Fruit fly (Drosophila melanogaster) whole organism, embryonic: ENCODE measurements around the gene Pop4.
A peak's percentile ranks its signal among the peaks of the same experiment; 100 is the strongest.

Experiments
- Atf3 ChIP-seq: fragments of 200-800 bp; sonication (Bioruptor generic); optimal IDR thresholded peaks from 3 replicates; lab custom pipeline; 2016; ENCODE audit warnings: missing biosample characterization, missing genetic modification characterization
- CG10321 ChIP-seq: fragments of 200-800 bp; sonication (Bioruptor generic); IDR thresholded peaks from 2 replicates; pipeline ENCODE4 v1.3.6; 2022; ENCODE audit warnings: missing biosample characterization, missing genetic modification characterization
- CG10462 ChIP-seq: fragments of 200-800 bp; sonication (Bioruptor generic); optimal IDR thresholded peaks from 2 replicates; lab custom pipeline; 2016; ENCODE audit warnings: missing biosample characterization, missing genetic modification characterization
- CG10959 ChIP-seq: fragments of 200-800 bp; sonication (Bioruptor generic); IDR thresholded peaks from 2 replicates; pipeline ENCODE4 v1.3.6; 2022; ENCODE audit warnings: missing biosample characterization, missing genetic modification characterization
- CG13894 ChIP-seq: fragments of 200-800 bp; sonication (Bioruptor generic); optimal IDR thresholded peaks from 3 replicates; lab custom pipeline; 2018; ENCODE audit warnings: missing biosample characterization, mild to moderate bottlenecking, missing genetic modification characterization, moderate library complexity
- CG14441 ChIP-seq: fragments of 200-800 bp; sonication (Bioruptor generic); IDR thresholded peaks from 2 replicates; pipeline ENCODE4 v1.3.6; 2022; ENCODE audit warnings: missing biosample characterization, missing genetic modification characterization
- CG1529 ChIP-seq: fragments of 200-800 bp; sonication (Bioruptor generic); optimal IDR thresholded peaks from 3 replicates; lab custom pipeline; 2018; ENCODE audit warnings: missing biosample characterization, missing genetic modification characterization
- CG1602 ChIP-seq: fragments of 200-800 bp; sonication (Bioruptor generic); optimal IDR thresholded peaks from 3 replicates; lab custom pipeline; 2016; ENCODE audit warnings: missing biosample characterization, missing genetic modification characterization
- CG18011 ChIP-seq: fragments of 200-800 bp; sonication (Bioruptor generic); optimal IDR thresholded peaks from 2 replicates; lab custom pipeline; 2017; ENCODE audit warnings: missing biosample characterization, missing genetic modification characterization, mild to moderate bottlenecking, moderate library complexity, missing genotype
- CG1832 ChIP-seq: fragments of 200-800 bp; sonication (Bioruptor generic); optimal IDR thresholded peaks from 2 replicates; lab custom pipeline; 2017; ENCODE audit warnings: missing biosample characterization, mild to moderate bottlenecking, missing genetic modification characterization, inconsistent platforms
- CG18619 ChIP-seq: fragments of 200-800 bp; sonication (Bioruptor generic); optimal IDR thresholded peaks from 3 replicates; lab custom pipeline; 2017; ENCODE audit warnings: missing biosample characterization, mild to moderate bottlenecking, missing genetic modification characterization
- CG3163 ChIP-seq: fragments of 200-800 bp; sonication (Bioruptor generic); optimal IDR thresholded peaks from 3 replicates; lab custom pipeline; 2016; ENCODE audit warnings: missing biosample characterization, missing genetic modification characterization
- CG4404 ChIP-seq: fragments of 200-800 bp; sonication (Bioruptor generic); IDR thresholded peaks from 2 replicates; pipeline ENCODE4 v1.3.6; 2022; ENCODE audit warnings: missing biosample characterization, missing genetic modification characterization
- CG5180 ChIP-seq: fragments of 200-800 bp; sonication (Bioruptor generic); optimal IDR thresholded peaks from 3 replicates; lab custom pipeline; 2017; ENCODE audit warnings: missing biosample characterization, missing genetic modification characterization, mild to moderate bottlenecking, moderate library complexity, missing genetic modification reagents
- CG6254 ChIP-seq: fragments of 200-800 bp; sonication (Bioruptor generic); optimal IDR thresholded peaks from 3 replicates; lab custom pipeline; 2017; ENCODE audit warnings: mild to moderate bottlenecking, missing biosample characterization, missing genetic modification reagents, missing genetic modification characterization
- CG6765 ChIP-seq: fragments of 200-800 bp; sonication (Bioruptor generic); optimal IDR thresholded peaks from 3 replicates; lab custom pipeline; 2017; ENCODE audit warnings: missing biosample characterization, mild to moderate bottlenecking, missing genetic modification characterization
- CG8388 ChIP-seq: fragments of 200-800 bp; sonication (Bioruptor generic); optimal IDR thresholded peaks from 2 replicates; lab custom pipeline; 2019; ENCODE audit warnings: missing biosample characterization, mild to moderate bottlenecking, missing genetic modification characterization, moderate library complexity
- D19B ChIP-seq: fragments of 200-800 bp; sonication (Bioruptor generic); optimal IDR thresholded peaks from 2 replicates; lab custom pipeline; 2017; ENCODE audit warnings: missing biosample characterization, mild to moderate bottlenecking, missing genetic modification characterization
- HHEX ChIP-seq: fragments of 200-800 bp; sonication (Bioruptor generic); optimal IDR thresholded peaks from 3 replicates; lab custom pipeline; 2017; ENCODE audit warnings: missing biosample characterization, mild to moderate bottlenecking, missing genetic modification characterization, missing genetic modification reagents
- MTF-1 ChIP-seq: fragments of 200-800 bp; sonication (Bioruptor generic); optimal IDR thresholded peaks from 2 replicates; lab custom pipeline; 2018; ENCODE audit warnings: missing biosample characterization, mild to moderate bottlenecking, missing genetic modification characterization, borderline replicate concordance
- Nf-YA ChIP-seq: fragments of 200-800 bp; sonication (Bioruptor generic); IDR thresholded peaks from 2 replicates; pipeline ENCODE4 v1.3.6; 2022; ENCODE audit warnings: missing biosample characterization, missing genetic modification characterization
- Side ChIP-seq: fragments of 200-800 bp; sonication (Bioruptor generic); optimal IDR thresholded peaks from 2 replicates; lab custom pipeline; 2016; ENCODE audit warnings: missing biosample characterization, missing genetic modification characterization
- Ssrp ChIP-seq: fragments of 200-800 bp; sonication (Bioruptor generic); optimal IDR thresholded peaks from 2 replicates; lab custom pipeline; 2018; ENCODE audit warnings: missing biosample characterization, mild to moderate bottlenecking, missing genetic modification characterization, moderate library complexity
- Tbp ChIP-seq: fragments of >200 bp; optimal IDR thresholded peaks from 2 replicates; lab custom pipeline; 2018; ENCODE audit warnings: missing biosample characterization, missing genetic modification characterization
- Vsx1 ChIP-seq: fragments of 200-800 bp; sonication (Bioruptor generic); optimal IDR thresholded peaks from 2 replicates; lab custom pipeline; 2017; ENCODE audit warnings: missing biosample characterization, mild to moderate bottlenecking, missing genetic modification characterization, missing genetic modification reagents
- Xbp1 ChIP-seq: fragments of 200-800 bp; sonication (Bioruptor generic); optimal IDR thresholded peaks from 3 replicates; lab custom pipeline; 2016; ENCODE audit warnings: missing biosample characterization, mild to moderate bottlenecking, missing genetic modification characterization
- bcd ChIP-seq: fragments of 200-800 bp; sonication (Bioruptor generic); optimal IDR thresholded peaks from 2 replicates; lab custom pipeline; 2017; ENCODE audit warnings: missing biosample characterization, mild to moderate bottlenecking, missing genetic modification characterization
- crc ChIP-seq: fragments of 200-800 bp; sonication (Bioruptor generic); optimal IDR thresholded peaks from 2 replicates; lab custom pipeline; 2016; ENCODE audit warnings: missing biosample characterization, missing genetic modification characterization
- crol ChIP-seq: fragments of 200-800 bp; sonication (Bioruptor generic); IDR thresholded peaks from 2 replicates; pipeline ENCODE4 v1.3.6; 2022; ENCODE audit warnings: missing biosample characterization, missing genetic modification characterization
- crp ChIP-seq, 2 experiments: fragments of 200-800 bp; sonication (Bioruptor generic); optimal IDR thresholded peaks; 2 replicates in 1 of 2; 3 replicates in 1 of 2; lab custom pipeline; 2017; ENCODE audit warnings: missing biosample characterization in 2 of 2, missing genetic modification characterization in 2 of 2, mild to moderate bottlenecking in 1 of 2, moderate library complexity in 1 of 2
- dpn ChIP-seq, 2 experiments: fragments of 200-800 bp; sonication (Bioruptor generic); optimal IDR thresholded peaks; 3 replicates each; lab custom pipeline; 2016; ENCODE audit warnings: missing biosample characterization in 2 of 2, missing genetic modification characterization in 2 of 2
- fu2 ChIP-seq: fragments of 200-800 bp; sonication (Bioruptor generic); optimal IDR thresholded peaks from 2 replicates; lab custom pipeline; 2016; ENCODE audit warnings: missing biosample characterization, missing genetic modification characterization
- gcm2 ChIP-seq: fragments of 200-800 bp; sonication (Bioruptor generic); optimal IDR thresholded peaks from 2 replicates; lab custom pipeline; 2016; ENCODE audit warnings: missing biosample characterization, missing genetic modification characterization
- grau ChIP-seq: fragments of 200-800 bp; optimal IDR thresholded peaks from 3 replicates; lab custom pipeline; 2019; ENCODE audit warnings: missing biosample characterization, mild to moderate bottlenecking, missing genetic modification characterization, moderate library complexity
- gsb ChIP-seq: fragments of 200-800 bp; sonication (Bioruptor generic); IDR thresholded peaks from 2 replicates; pipeline ENCODE4 v1.3.6; 2022; ENCODE audit warnings: missing biosample characterization, missing genetic modification characterization
- jing ChIP-seq: fragments of 200-800 bp; sonication (Bioruptor generic); optimal IDR thresholded peaks from 2 replicates; lab custom pipeline; 2018; ENCODE audit warnings: missing biosample characterization, mild to moderate bottlenecking, missing genetic modification characterization
- ken ChIP-seq: fragments of 200-800 bp; sonication (Bioruptor generic); IDR thresholded peaks from 3 replicates; pipeline ENCODE4 v1.3.6; 2022; ENCODE audit warnings: missing biosample characterization, missing genetic modification characterization
- nmo ChIP-seq: fragments of 200-800 bp; sonication (Bioruptor generic); optimal IDR thresholded peaks from 2 replicates; lab custom pipeline; 2018; ENCODE audit warnings: missing biosample characterization, mild to moderate bottlenecking, missing genetic modification characterization, moderate library complexity
- odd ChIP-seq: fragments of 200-800 bp; sonication (Bioruptor generic); optimal IDR thresholded peaks from 2 replicates; lab custom pipeline; 2017; ENCODE audit warnings: missing biosample characterization, mild to moderate bottlenecking, missing genetic modification characterization
- rib ChIP-seq: fragments of 200-800 bp; sonication (Bioruptor generic); IDR thresholded peaks from 2 replicates; pipeline ENCODE4 v1.3.6; 2022; ENCODE audit warnings: missing biosample characterization, missing genetic modification characterization
- sens-2 ChIP-seq: fragments of 200-800 bp; sonication (Bioruptor generic); IDR thresholded peaks from 2 replicates; pipeline ENCODE4 v1.3.6; 2022; ENCODE audit warnings: missing biosample characterization, missing genetic modification characterization
- sima ChIP-seq: fragments of 200-800 bp; sonication (Bioruptor generic); optimal IDR thresholded peaks from 2 replicates; lab custom pipeline; 2016; ENCODE audit warnings: missing biosample characterization, missing genetic modification characterization
- so ChIP-seq: fragments of 200-800 bp; sonication (Bioruptor generic); IDR thresholded peaks from 3 replicates; pipeline ENCODE4 v1.3.6; 2022; ENCODE audit warnings: missing biosample characterization, missing genetic modification characterization
- sr ChIP-seq: fragments of 200-800 bp; sonication (Bioruptor generic); IDR thresholded peaks from 3 replicates; pipeline ENCODE4 v1.3.6; 2022; ENCODE audit warnings: missing biosample characterization, missing genetic modification characterization
- sug ChIP-seq: fragments of 200-800 bp; optimal IDR thresholded peaks from 2 replicates; lab custom pipeline; 2019; ENCODE audit warnings: missing biosample characterization, mild to moderate bottlenecking, missing genetic modification characterization, moderate library complexity
- tgo ChIP-seq: fragments of 200-800 bp; sonication (Bioruptor generic); IDR thresholded peaks from 3 replicates; pipeline ENCODE4 v1.3.6; 2022; ENCODE audit warnings: missing biosample characterization, missing genetic modification characterization
- trh ChIP-seq: fragments of 200-800 bp; sonication (Bioruptor generic); optimal IDR thresholded peaks from 2 replicates; lab custom pipeline; 2016; ENCODE audit warnings: missing biosample characterization, missing genetic modification characterization
- vvl ChIP-seq: fragments of 200-800 bp; sonication (Bioruptor generic); IDR thresholded peaks from 2 replicates; pipeline ENCODE4 v1.3.6; 2022; ENCODE audit warnings: missing biosample characterization, missing genetic modification characterization
- zen ChIP-seq: fragments of 200-800 bp; sonication (Bioruptor generic); optimal IDR thresholded peaks from 3 replicates; lab custom pipeline; 2018; ENCODE audit warnings: missing biosample characterization, mild to moderate bottlenecking, missing genetic modification characterization, moderate library complexity
- zen2 ChIP-seq: fragments of 200-800 bp; sonication (Bioruptor generic); IDR thresholded peaks from 3 replicates; pipeline ENCODE4 v1.3.6; 2022; ENCODE audit warnings: missing biosample characterization, missing genetic modification characterization; ENCODE audit not compliant: partially characterized antibody

The Pop4 gene

DNA sequence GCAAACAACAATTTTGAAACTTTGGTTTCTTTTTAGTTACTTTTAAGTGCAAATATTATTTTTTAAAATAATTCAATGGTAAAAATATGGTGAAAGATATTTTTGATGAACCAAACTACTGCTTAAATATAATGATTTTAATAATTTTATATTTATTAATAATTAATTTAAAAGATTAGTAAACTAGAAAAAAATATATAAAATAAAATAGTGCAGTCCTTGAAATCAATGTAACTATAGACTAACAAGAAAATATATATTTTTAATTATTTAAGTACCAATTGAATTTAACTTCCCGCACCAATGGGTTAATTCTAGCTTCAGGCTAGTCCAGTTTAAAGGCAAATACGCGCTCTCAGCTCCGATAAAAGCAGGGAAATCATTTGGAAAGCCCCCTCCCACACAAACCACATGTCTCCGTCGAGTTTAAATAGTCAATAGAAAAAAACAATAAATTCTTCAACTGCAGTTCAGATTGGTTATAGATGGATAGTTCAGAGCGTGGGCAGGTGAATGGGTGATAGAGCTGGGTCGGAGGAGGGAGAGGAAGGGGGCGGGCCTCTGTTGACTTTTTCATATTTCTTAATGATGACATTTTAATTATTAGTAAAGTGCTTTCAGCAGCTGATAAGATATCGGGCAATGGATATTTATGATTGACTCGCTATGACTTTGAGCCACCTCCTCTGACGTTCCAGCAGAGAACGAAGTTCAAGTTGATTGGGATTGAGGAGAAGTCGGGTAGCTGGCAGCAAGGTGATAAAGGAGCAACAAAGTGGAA, 16.3 kb downstream of the Pop4 start (continued):
- TF ChIP-seq zen2 (GFP tag; lab: Robert Waterston, UW) (no peak), vvl (GFP tag; lab: Robert Waterston, UW) (no peak), CG1529 (no peak), CG18619 (GFP tag; lab: Kevin White, UChicago) (no peak), ken (GFP tag; lab: Robert Waterston, UW) (no peak), Vsx1 (GFP tag; lab: Kevin White, UChicago) (peak; percentile 74), jing (no peak), Ssrp (tag; lab: Kevin White, UChicago) (peak; percentile 14), CG6254 (GFP tag; lab: Kevin White, UChicago) (peak; percentile 37), sens-2 (GFP tag; lab: Robert Waterston, UW) (peak; percentile 31; the same call in 1 of the 2 replicates), Xbp1 (GFP tag; lab: Kevin White, UChicago) (no peak), CG1832 (GFP tag; lab: Kevin White, UChicago) (no peak), sr (GFP tag; lab: Robert Waterston, UW) (0 out of 3 replicates have a peak, but pooled peaks have one; percentile 37), CG18011 (GFP tag; lab: Kevin White, UChicago) (no peak), odd (GFP tag; lab: Kevin White, UChicago) (no peak), HHEX (GFP tag; lab: Kevin White, UChicago) (no peak), Side (GFP tag; lab: Kevin White, UChicago) (no peak), CG10321 (GFP tag; lab: Robert Waterston, UW) (no peak), CG1602 (peak; percentile 1), CG10959 (no peak), CG14441 (no peak), rib (GFP tag; lab: Robert Waterston, UW) (no peak), crol (peak; percentile 88), sima (GFP tag; lab: Kevin White, UChicago) (no peak), sug (no peak), gcm2 (GFP tag; lab: Kevin White, UChicago) (no peak), CG5180 (GFP tag; lab: Kevin White, UChicago) (no peak), CG4404 (GFP tag; lab: Robert Waterston, UW) (no peak), grau (peak; percentile 35), crc (GFP tag; lab: Kevin White, UChicago) (no peak), MTF-1 (GFP tag; lab: Kevin White, UChicago) (peak; percentile 2), CG6765 (GFP tag; lab: Kevin White, UChicago) (no peak), Nf-YA (no peak), CG3163 (no peak), tgo (no peak), Tbp (GFP tag; lab: Kevin White, UChicago) (no peak), D19B (GFP tag; lab: Kevin White, UChicago) (no peak), CG13894 (tag; lab: Kevin White, UChicago) (no peak), dpn (GFP tag; optimal IDR thresholded peaks at IDR 0.05; lab: Kevin White, UChicago) (no peak), zen (tag; lab: Kevin White, UChicago) (no peak), fu2 (GFP tag; lab: Kevin White, UChicago) (no peak), trh (GFP tag; lab: Kevin White, UChicago) (no peak), so (no peak), bcd (GFP tag; lab: Kevin White, UChicago) (peak; percentile 7), CG8388 (GFP tag; lab: Kevin White, UChicago) (peak; percentile 38), gsb (GFP tag; lab: Robert Waterston, UW) (no peak), Atf3 (no peak), CG10462 (no peak), crp (GFP tag; optimal IDR thresholded peaks at IDR 0.05; lab: Kevin White, UChicago) (no peak), nmo (GFP tag; lab: Kevin White, UChicago) (peak; percentile 67)
